Worm (Caenorhabditis elegans) whole organism, L3 larva: ENCODE results near the gene F28B1.2.

ENCODE experiments used
- nhr-28 ChIP-seq: fragments of 150-350 bp; optimal IDR thresholded peaks from 2 replicates; lab custom pipeline; 2014; ENCODE audit warnings: missing biosample characterization, missing genetic modification characterization
- pha-4 ChIP-seq: fragments of 150-350 bp; optimal IDR thresholded peaks from 2 replicates; lab custom pipeline; 2014; ENCODE audit warnings: missing biosample characterization, missing genetic modification reagents, missing genetic modification characterization
- zag-1 ChIP-seq: fragments of 150-350 bp; optimal IDR thresholded peaks from 2 replicates; lab custom pipeline; 2014; ENCODE audit warnings: missing biosample characterization, missing genetic modification characterization

DNA sequence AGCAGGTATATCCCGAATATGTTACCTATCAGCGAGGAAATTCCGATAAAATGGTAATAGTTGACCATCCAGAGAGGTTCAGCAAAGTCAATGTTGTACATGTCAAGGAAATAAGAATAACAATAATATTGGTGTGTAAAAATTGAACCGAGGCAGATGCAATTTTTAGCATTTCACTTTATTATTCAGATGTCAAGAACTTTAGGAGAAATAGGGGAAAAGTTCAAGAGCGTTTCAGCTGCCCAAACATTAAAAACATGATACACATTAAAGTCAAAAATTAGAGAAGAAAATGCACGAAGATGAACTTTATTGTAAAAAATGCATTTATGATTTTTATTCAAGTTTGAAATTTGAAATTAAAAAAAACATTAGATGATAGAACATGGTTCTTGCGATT is 36.3 kb upstream of the F28B1.2 start, which contains the start of gene sri-69:
- TF ChIP-seq nhr-28 (tag; lab: Kevin White, UChicago) (no peak), zag-1 (no peak), pha-4 (tag; lab: Kevin White, UChicago) (no peak)
